Fruit fly (Drosophila melanogaster) whole organism, embryonic: ENCODE measurements around the gene MESR3.
A peak's percentile ranks its signal among the peaks of the same experiment; 100 is the strongest.

Source experiments
- Ada2b ChIP-seq: fragments of 200-800 bp; sonication (Bioruptor generic); IDR thresholded peaks from 2 replicates; pipeline ENCODE4 v1.3.6; 2022; ENCODE audit warnings: missing biosample characterization, missing genetic modification characterization
- Adf1 ChIP-seq: fragments of 200-800 bp; sonication (Bioruptor generic); IDR thresholded peaks from 2 replicates; pipeline ENCODE4 v1.3.6; 2022; ENCODE audit warnings: missing biosample characterization, missing genetic modification characterization
- BEAF-32 ChIP-seq: fragments of 200-800 bp; sonication (Bioruptor generic); optimal IDR thresholded peaks from 3 replicates; lab custom pipeline; 2017; ENCODE audit warnings: missing biosample characterization, missing genetic modification characterization, mild to moderate bottlenecking, moderate library complexity, missing genetic modification reagents
- Bdp1 ChIP-seq: fragments of 200-800 bp; sonication (Bioruptor generic); optimal IDR thresholded peaks from 3 replicates; lab custom pipeline; 2016; ENCODE audit warnings: missing biosample characterization, missing genetic modification characterization
- CG10267 ChIP-seq: fragments of 200-800 bp; sonication (Bioruptor generic); optimal IDR thresholded peaks from 2 replicates; lab custom pipeline; 2018; ENCODE audit warnings: missing biosample characterization, mild to moderate bottlenecking, missing genetic modification characterization, moderate library complexity
- CG10565 ChIP-seq: fragments of 200-800 bp; sonication (Bioruptor generic); optimal IDR thresholded peaks from 3 replicates; lab custom pipeline; 2016; ENCODE audit warnings: missing biosample characterization, mild to moderate bottlenecking, missing genetic modification characterization
- CG10979 ChIP-seq: fragments of 200-800 bp; sonication (Bioruptor generic); optimal IDR thresholded peaks from 2 replicates; lab custom pipeline; 2018; ENCODE audit warnings: missing biosample characterization, mild to moderate bottlenecking, missing genetic modification characterization, moderate library complexity
- CG12104 ChIP-seq: fragments of 200-800 bp; sonication (Bioruptor generic); optimal IDR thresholded peaks from 3 replicates; lab custom pipeline; 2016; ENCODE audit warnings: missing biosample characterization, missing genetic modification characterization
- CG13123 ChIP-seq: fragments of 200-800 bp; sonication (Bioruptor generic); optimal IDR thresholded peaks from 2 replicates; lab custom pipeline; 2016; ENCODE audit warnings: missing biosample characterization, missing genetic modification characterization
- CG13287 ChIP-seq: fragments of 200-800 bp; sonication (Bioruptor generic); IDR thresholded peaks from 2 replicates; pipeline ENCODE4 v1.3.6; 2022; ENCODE audit warnings: missing biosample characterization, missing genetic modification characterization; ENCODE audit not compliant: partially characterized antibody
- CG15479 ChIP-seq: fragments of 200-800 bp; sonication (Bioruptor generic); optimal IDR thresholded peaks from 3 replicates; lab custom pipeline; 2019; ENCODE audit warnings: missing biosample characterization, mild to moderate bottlenecking, missing genetic modification characterization, moderate library complexity
- CG15696 ChIP-seq: fragments of 200-800 bp; sonication (Bioruptor generic); optimal IDR thresholded peaks from 2 replicates; lab custom pipeline; 2019; ENCODE audit warnings: missing biosample characterization, mild to moderate bottlenecking, missing genetic modification characterization, moderate library complexity
- CG1602 ChIP-seq: fragments of 200-800 bp; sonication (Bioruptor generic); optimal IDR thresholded peaks from 3 replicates; lab custom pipeline; 2016; ENCODE audit warnings: missing biosample characterization, missing genetic modification characterization
- CG4360 ChIP-seq: fragments of 200-800 bp; sonication (Bioruptor generic); IDR thresholded peaks from 2 replicates; pipeline ENCODE4 v1.3.6; 2022; ENCODE audit warnings: missing biosample characterization, missing genetic modification characterization
- CG43689 ChIP-seq: fragments of 200-800 bp; sonication (Bioruptor generic); IDR thresholded peaks from 2 replicates; pipeline ENCODE4 v1.3.6; 2022; ENCODE audit warnings: missing biosample characterization, missing genetic modification characterization
- CG6272 ChIP-seq: fragments of 200-800 bp; sonication (Bioruptor generic); IDR thresholded peaks from 2 replicates; pipeline ENCODE4 v1.3.6; 2022; ENCODE audit warnings: missing biosample characterization, missing genetic modification characterization
- CG6813 ChIP-seq: fragments of 200-800 bp; sonication (Bioruptor generic); optimal IDR thresholded peaks from 2 replicates; lab custom pipeline; 2017; ENCODE audit warnings: missing biosample characterization, missing genetic modification characterization, mild to moderate bottlenecking, moderate library complexity, missing genetic modification reagents
- CG9727 ChIP-seq: fragments of 200-800 bp; sonication (Bioruptor generic); optimal IDR thresholded peaks from 3 replicates; lab custom pipeline; 2017; ENCODE audit warnings: missing biosample characterization, mild to moderate bottlenecking, missing genetic modification characterization
- Dp ChIP-seq: fragments of 200-800 bp; sonication (Bioruptor generic); optimal IDR thresholded peaks from 2 replicates; lab custom pipeline; 2018; ENCODE audit warnings: missing biosample characterization, mild to moderate bottlenecking, missing genetic modification characterization, moderate library complexity
- HLH4C ChIP-seq: fragments of 200-800 bp; sonication (Bioruptor generic); IDR thresholded peaks from 3 replicates; pipeline ENCODE4 v1.3.6; 2022; ENCODE audit warnings: missing biosample characterization, missing genetic modification characterization; ENCODE audit not compliant: partially characterized antibody
- Hr51 ChIP-seq, 2 experiments: fragments of 200-800 bp; sonication (Bioruptor generic); optimal IDR thresholded peaks; 2 replicates in 1 of 2; 3 replicates in 1 of 2; lab custom pipeline; 2016 to 2018; ENCODE audit warnings: missing biosample characterization in 2 of 2, missing genetic modification characterization in 2 of 2, mild to moderate bottlenecking in 1 of 2, moderate library complexity in 1 of 2
- NC2β ChIP-seq: fragments of 200-800 bp; sonication (Bioruptor generic); optimal IDR thresholded peaks from 2 replicates; lab custom pipeline; 2016; ENCODE audit warnings: missing biosample characterization, missing genetic modification characterization
- Nf-YC ChIP-seq: fragments of 200-800 bp; optimal IDR thresholded peaks from 3 replicates; lab custom pipeline; 2019; ENCODE audit warnings: missing biosample characterization, mild to moderate bottlenecking, missing genetic modification characterization, moderate library complexity
- Poxn ChIP-seq: fragments of 200-800 bp; sonication (Bioruptor generic); IDR thresholded peaks from 2 replicates; pipeline ENCODE4 v1.3.6; 2022; ENCODE audit warnings: missing biosample characterization, missing genetic modification characterization
- Side ChIP-seq: fragments of 200-800 bp; sonication (Bioruptor generic); optimal IDR thresholded peaks from 2 replicates; lab custom pipeline; 2016; ENCODE audit warnings: missing biosample characterization, missing genetic modification characterization
- Sox102F ChIP-seq: fragments of 200-800 bp; sonication (Bioruptor generic); optimal IDR thresholded peaks from 2 replicates; lab custom pipeline; 2018; ENCODE audit warnings: missing biosample characterization, mild to moderate bottlenecking, missing genetic modification characterization, moderate library complexity
- Taf1 ChIP-seq: fragments of 200-800 bp; sonication (Bioruptor generic); IDR thresholded peaks from 2 replicates; pipeline ENCODE4 v1.3.6; 2022; ENCODE audit warnings: missing biosample characterization, missing genetic modification characterization
- Tbp ChIP-seq: fragments of >200 bp; optimal IDR thresholded peaks from 2 replicates; lab custom pipeline; 2018; ENCODE audit warnings: missing biosample characterization, missing genetic modification characterization
- Usf ChIP-seq: fragments of 200-800 bp; sonication (Bioruptor generic); optimal IDR thresholded peaks from 2 replicates; lab custom pipeline; 2017; ENCODE audit warnings: missing genotype, missing biosample characterization, missing genetic modification characterization
- al ChIP-seq: fragments of 200-800 bp; sonication (Bioruptor generic); IDR thresholded peaks from 2 replicates; pipeline ENCODE4 v1.3.6; 2022; ENCODE audit warnings: missing biosample characterization, missing genetic modification characterization
- bsh ChIP-seq, 2 experiments: fragments of 200-800 bp; sonication (Bioruptor generic); optimal IDR thresholded peaks; 2 replicates each; lab custom pipeline; 2017 to 2018; ENCODE audit warnings: mild to moderate bottlenecking in 2 of 2, missing biosample characterization in 2 of 2, missing genetic modification characterization in 2 of 2, moderate library complexity in 1 of 2
- chm ChIP-seq: fragments of 200-800 bp; sonication (Bioruptor generic); IDR thresholded peaks from 2 replicates; pipeline ENCODE4 v1.3.6; 2022; ENCODE audit warnings: missing biosample characterization, missing genetic modification characterization
- da ChIP-seq: fragments of 200-800 bp; sonication (Bioruptor generic); optimal IDR thresholded peaks from 2 replicates; lab custom pipeline; 2016; ENCODE audit warnings: missing biosample characterization, missing genetic modification characterization
- dati ChIP-seq: fragments of 200-800 bp; sonication (Bioruptor generic); IDR thresholded peaks from 2 replicates; pipeline ENCODE4 v1.3.6; 2022; ENCODE audit warnings: missing biosample characterization, missing genetic modification characterization
- dmrt99B ChIP-seq: fragments of 200-800 bp; sonication (Bioruptor generic); optimal IDR thresholded peaks from 2 replicates; lab custom pipeline; 2018; ENCODE audit warnings: missing biosample characterization, mild to moderate bottlenecking, missing genetic modification characterization, moderate library complexity
- eve ChIP-seq, 2 experiments: fragments of >200 bp; optimal IDR thresholded peaks; 2 replicates each; lab custom pipeline; 2017; ENCODE audit warnings: missing biosample characterization in 2 of 2, missing genetic modification characterization in 2 of 2
- fd96Cb ChIP-seq: fragments of 200-800 bp; sonication (Bioruptor generic); optimal IDR thresholded peaks from 2 replicates; lab custom pipeline; 2018; ENCODE audit warnings: missing biosample characterization, mild to moderate bottlenecking, missing genetic modification characterization, moderate library complexity
- hb ChIP-seq: fragments of 200-800 bp; sonication (Bioruptor generic); IDR thresholded peaks from 3 replicates; pipeline ENCODE4 v1.3.6; 2022; ENCODE audit warnings: missing biosample characterization, missing genetic modification characterization; ENCODE audit not compliant: partially characterized antibody
- ken ChIP-seq: fragments of 200-800 bp; sonication (Bioruptor generic); IDR thresholded peaks from 3 replicates; pipeline ENCODE4 v1.3.6; 2022; ENCODE audit warnings: missing biosample characterization, missing genetic modification characterization
- mam ChIP-seq: fragments of 200-800 bp; sonication (Bioruptor generic); optimal IDR thresholded peaks from 3 replicates; lab custom pipeline; 2016; ENCODE audit warnings: missing biosample characterization, missing genetic modification characterization
- pan ChIP-seq, 4 experiments: fragments of >200 bp in 3 of 4; fragments of 200-800 bp in 1 of 4; sonication (Bioruptor generic) in 1 of 4; optimal IDR thresholded peaks in 3 of 4; IDR thresholded peaks in 1 of 4; 2 replicates each; pipeline versions ENCODE4 v1.3.6 to Lab custom; 2017 to 2022; ENCODE audit warnings: missing biosample characterization in 2 of 4, missing genetic modification characterization in 2 of 4, mixed read lengths in 1 of 4
- phol ChIP-seq: fragments of 200-800 bp; sonication (Bioruptor generic); optimal IDR thresholded peaks from 3 replicates; lab custom pipeline; 2018; ENCODE audit warnings: missing biosample characterization, mild to moderate bottlenecking, missing genetic modification characterization, moderate library complexity
- pum ChIP-seq: fragments of 200-800 bp; sonication (Bioruptor generic); optimal IDR thresholded peaks from 2 replicates; lab custom pipeline; 2016; ENCODE audit warnings: missing biosample characterization, missing genetic modification characterization
- sc ChIP-seq, 3 experiments: fragments of >200 bp in 2 of 3; fragments of 200-800 bp in 1 of 3; sonication (Bioruptor generic) in 1 of 3; optimal IDR thresholded peaks; 2 replicates in 2 of 3; 3 replicates in 1 of 3; lab custom pipeline; 2017; ENCODE audit warnings: mild to moderate bottlenecking in 1 of 3, missing biosample characterization in 1 of 3, missing genetic modification characterization in 1 of 3, missing genetic modification reagents in 1 of 3
- sd ChIP-seq: fragments of 200-800 bp; sonication (Bioruptor generic); optimal IDR thresholded peaks from 3 replicates; lab custom pipeline; 2018; ENCODE audit warnings: missing biosample characterization, mild to moderate bottlenecking, missing genetic modification characterization, moderate library complexity
- ttk ChIP-seq: fragments of 200-800 bp; sonication (Bioruptor generic); IDR thresholded peaks from 2 replicates; pipeline ENCODE4 v2.1.2; 2022; ENCODE audit warnings: missing biosample characterization, missing genetic modification characterization
- vfl ChIP-seq: fragments of 200-800 bp; sonication (Bioruptor generic); optimal IDR thresholded peaks from 2 replicates; lab custom pipeline; 2016; ENCODE audit warnings: missing biosample characterization, missing genetic modification characterization
- wor ChIP-seq: fragments of 200-800 bp; sonication (Bioruptor generic); IDR thresholded peaks from 2 replicates; pipeline ENCODE4 v1.3.6; 2022; ENCODE audit warnings: missing biosample characterization, missing genetic modification characterization
- zen2 ChIP-seq: fragments of 200-800 bp; sonication (Bioruptor generic); IDR thresholded peaks from 3 replicates; pipeline ENCODE4 v1.3.6; 2022; ENCODE audit warnings: missing biosample characterization, missing genetic modification characterization; ENCODE audit not compliant: partially characterized antibody

Gene MESR3

DNA sequence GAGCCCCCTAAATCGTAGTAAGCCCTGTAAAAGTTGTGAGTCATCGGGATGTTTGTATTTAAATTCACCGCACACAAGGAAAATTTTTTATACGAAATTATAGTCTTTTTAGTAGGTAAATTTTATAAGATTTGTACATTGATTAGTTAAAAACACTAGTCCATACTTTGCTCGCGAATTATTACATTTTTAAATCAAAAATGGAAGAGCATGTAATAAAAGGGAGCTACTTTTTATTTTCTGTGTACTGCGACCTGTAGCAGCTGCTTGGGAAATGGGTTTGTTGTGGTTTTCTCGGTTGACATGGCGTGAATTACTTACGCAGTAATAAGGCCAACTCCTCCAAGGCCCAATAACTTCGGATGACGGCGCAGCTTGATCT lies 77.7 kb downstream of the MESR3 start (continued):
- TF ChIP-seq eve (GFP tag; optimal IDR thresholded peaks at IDR 0.05; lab: Kevin White, UChicago) (no peak), mam (peak; percentile 6), pum (peak; percentile 21), CG10565 (GFP tag; lab: Kevin White, UChicago) (no peak), sc (optimal IDR thresholded peaks at IDR 0.05; lab: Kevin White, UChicago) (no peak), sc (GFP tag; optimal IDR thresholded peaks at IDR 0.05; lab: Kevin White, UChicago) (no peak), CG15479 (GFP tag; lab: Kevin White, UChicago) (no peak), phol (tag; lab: Kevin White, UChicago) (peak; percentile 19), Sox102F (GFP tag; lab: Kevin White, UChicago) (peak; percentile 66), Nf-YC (tag; lab: Kevin White, UChicago) (no peak), Adf1 (0 out of 2 replicates have a peak, but pooled peaks have one; percentile 4), dmrt99B (peak; percentile 41), ken (GFP tag; lab: Robert Waterston, UW) (no peak), hb (GFP tag; lab: Robert Waterston, UW) (no peak), BEAF-32 (GFP tag; lab: Kevin White, UChicago) (no peak), Hr51 (GFP tag; optimal IDR thresholded peaks at IDR 0.05; lab: Kevin White, UChicago) (peak in 1 of 2 experiments; percentile 50), dati (no peak), CG10267 (tag; lab: Kevin White, UChicago) (no peak), sd (tag; lab: Kevin White, UChicago) (no peak), Usf (GFP tag; lab: Kevin White, UChicago) (no peak), CG6813 (GFP tag; lab: Kevin White, UChicago) (no peak), vfl (no peak), Poxn (GFP tag; lab: Robert Waterston, UW) (no peak), al (GFP tag; lab: Robert Waterston, UW) (0 out of 2 replicates have a peak, but pooled peaks have one; percentile 26), CG1602 (GFP tag; lab: Kevin White, UChicago) (no peak), Tbp (no peak), CG9727 (GFP tag; lab: Kevin White, UChicago) (no peak), Bdp1 (GFP tag; lab: Kevin White, UChicago) (no peak), CG6272 (GFP tag; lab: Robert Waterston, UW) (no peak), bsh (GFP tag; optimal IDR thresholded peaks at IDR 0.05; lab: Kevin White, UChicago) (peak in 1 of 2 experiments; percentile 68), CG12104 (GFP tag; lab: Kevin White, UChicago) (no peak), chm (GFP tag; lab: Robert Waterston, UW) (no peak), fd96Cb (no peak), da (GFP tag; lab: Kevin White, UChicago) (no peak), CG4360 (GFP tag; lab: Robert Waterston, UW) (no peak), CG10979 (peak; percentile 8), CG43689 (GFP tag; lab: Robert Waterston, UW) (no peak), zen2 (GFP tag; lab: Robert Waterston, UW) (no peak), wor (no peak), Taf1 (0 out of 2 replicates have a peak, but pooled peaks have one; percentile 22), ttk (GFP tag; lab: Robert Waterston, UW) (peak; percentile 34; the same call in 1 of the 2 replicates), CG13123 (GFP tag; lab: Kevin White, UChicago) (no peak), pan (optimal IDR thresholded peaks at IDR 0.05; lab: Kevin White, UChicago) (no peak), pan (GFP tag; optimal IDR thresholded peaks at IDR 0.05 in 1 of 2, IDR thresholded peaks at IDR 0.05 in 1 of 2) (no peak), Dp (no peak), CG15696 (tag; lab: Kevin White, UChicago) (no peak), NC2β (GFP tag; lab: Kevin White, UChicago) (peak; percentile 24), Side (GFP tag; lab: Kevin White, UChicago) (no peak), HLH4C (no peak), CG13287 (GFP tag; lab: Robert Waterston, UW) (no peak), Ada2b (peak; percentile 48; the same call in 1 of the 2 replicates)
